Fruit fly (Drosophila melanogaster) whole organism, pupa: ENCODE measurements around the gene gro.

Experiments
- CG10348 ChIP-seq: fragments of 200-800 bp; sonication (Bioruptor generic); IDR thresholded peaks from 2 replicates; pipeline ENCODE4 v1.3.6; 2022; ENCODE audit warnings: missing biosample characterization, missing genetic modification characterization
- CG12605 ChIP-seq: fragments of 200-800 bp; sonication (Bioruptor generic); IDR thresholded peaks from 2 replicates; pipeline ENCODE4 v1.3.6; 2022; ENCODE audit warnings: missing biosample characterization, missing genetic modification characterization
- CG13204 ChIP-seq: fragments of 200-800 bp; sonication (Bioruptor generic); optimal IDR thresholded peaks from 2 replicates; lab custom pipeline; 2018; ENCODE audit warnings: missing biosample characterization, mild to moderate bottlenecking, missing genetic modification characterization, moderate library complexity
- CG14655 ChIP-seq: fragments of 200-800 bp; sonication (Bioruptor generic); optimal IDR thresholded peaks from 3 replicates; lab custom pipeline; 2017; ENCODE audit warnings: mild to moderate bottlenecking, missing biosample characterization, missing genetic modification reagents, missing genetic modification characterization
- CG15710 ChIP-seq: fragments of 200-800 bp; sonication (Bioruptor generic); optimal IDR thresholded peaks from 2 replicates; lab custom pipeline; 2018; ENCODE audit warnings: missing biosample characterization, mild to moderate bottlenecking, missing genetic modification characterization, moderate library complexity
- CG17806 ChIP-seq: fragments of 200-800 bp; sonication (Bioruptor generic); optimal IDR thresholded peaks from 2 replicates; lab custom pipeline; 2018; ENCODE audit warnings: missing biosample characterization, mild to moderate bottlenecking, missing genetic modification characterization, moderate library complexity
- CG32121 ChIP-seq: fragments of 200-800 bp; sonication (Bioruptor generic); IDR thresholded peaks from 2 replicates; pipeline ENCODE4 v1.3.6; 2022; ENCODE audit warnings: missing biosample characterization, missing genetic modification characterization
- CG34367 ChIP-seq: fragments of 200-800 bp; sonication (Bioruptor generic); optimal IDR thresholded peaks from 2 replicates; lab custom pipeline; 2018; ENCODE audit warnings: missing biosample characterization, mild to moderate bottlenecking, missing genetic modification characterization
- CG4496 ChIP-seq: fragments of 200-800 bp; sonication (Bioruptor generic); IDR thresholded peaks from 3 replicates; pipeline ENCODE4 v1.3.6; 2022; ENCODE audit warnings: missing biosample characterization, missing genetic modification characterization
- CG8159 ChIP-seq: fragments of 200-800 bp; sonication (Bioruptor generic); optimal IDR thresholded peaks from 3 replicates; lab custom pipeline; 2018; ENCODE audit warnings: missing biosample characterization, mild to moderate bottlenecking, missing genetic modification characterization, moderate library complexity
- CG8301 ChIP-seq: fragments of 200-800 bp; sonication (Bioruptor generic); optimal IDR thresholded peaks from 2 replicates; lab custom pipeline; 2018; ENCODE audit warnings: missing biosample characterization, mild to moderate bottlenecking, missing genetic modification characterization
- CG9948 ChIP-seq: fragments of 200-800 bp; sonication (Bioruptor generic); optimal IDR thresholded peaks from 2 replicates; lab custom pipeline; 2018; ENCODE audit warnings: missing biosample characterization, mild to moderate bottlenecking, missing genetic modification characterization, moderate library complexity
- D1 ChIP-seq: fragments of 200-800 bp; sonication (Bioruptor generic); optimal IDR thresholded peaks from 2 replicates; lab custom pipeline; 2018; ENCODE audit warnings: missing biosample characterization, mild to moderate bottlenecking, missing genetic modification characterization, moderate library complexity
- EcR ChIP-seq: fragments of 200-800 bp; sonication (Bioruptor generic); optimal IDR thresholded peaks from 3 replicates; lab custom pipeline; 2019; ENCODE audit warnings: missing biosample characterization, missing genetic modification characterization, mild to moderate bottlenecking, moderate library complexity, missing genetic modification reagents
- Ets98B ChIP-seq: fragments of 200-800 bp; sonication (Bioruptor generic); IDR thresholded peaks from 2 replicates; pipeline ENCODE4 v1.3.6; 2022; ENCODE audit warnings: missing biosample characterization, missing genetic modification characterization
- Pif1A ChIP-seq: fragments of 200-800 bp; sonication (Bioruptor generic); optimal IDR thresholded peaks from 3 replicates; lab custom pipeline; 2016; ENCODE audit warnings: missing biosample characterization, missing genetic modification characterization
- Pif1B ChIP-seq: fragments of 200-800 bp; sonication (Bioruptor generic); optimal IDR thresholded peaks from 3 replicates; lab custom pipeline; 2016; ENCODE audit warnings: missing biosample characterization, missing genetic modification characterization
- Snoo ChIP-seq: fragments of 200-800 bp; sonication (Bioruptor generic); optimal IDR thresholded peaks from 3 replicates; lab custom pipeline; 2017; ENCODE audit warnings: missing biosample characterization, mild to moderate bottlenecking, missing genetic modification characterization, inconsistent platforms
- fd96Ca ChIP-seq: fragments of 200-800 bp; sonication (Bioruptor generic); IDR thresholded peaks from 3 replicates; pipeline ENCODE4 v1.3.6; 2022; ENCODE audit warnings: missing biosample characterization, missing genetic modification characterization
- gl ChIP-seq: fragments of 200-800 bp; sonication (Bioruptor generic); optimal IDR thresholded peaks from 2 replicates; lab custom pipeline; 2018; ENCODE audit warnings: missing biosample characterization, mild to moderate bottlenecking, missing genetic modification characterization
- rn ChIP-seq: fragments of 200-800 bp; sonication (Bioruptor generic); IDR thresholded peaks from 2 replicates; pipeline ENCODE4 v1.3.6; 2022; ENCODE audit warnings: missing biosample characterization, missing genetic modification characterization

Gene gro

DNA sequence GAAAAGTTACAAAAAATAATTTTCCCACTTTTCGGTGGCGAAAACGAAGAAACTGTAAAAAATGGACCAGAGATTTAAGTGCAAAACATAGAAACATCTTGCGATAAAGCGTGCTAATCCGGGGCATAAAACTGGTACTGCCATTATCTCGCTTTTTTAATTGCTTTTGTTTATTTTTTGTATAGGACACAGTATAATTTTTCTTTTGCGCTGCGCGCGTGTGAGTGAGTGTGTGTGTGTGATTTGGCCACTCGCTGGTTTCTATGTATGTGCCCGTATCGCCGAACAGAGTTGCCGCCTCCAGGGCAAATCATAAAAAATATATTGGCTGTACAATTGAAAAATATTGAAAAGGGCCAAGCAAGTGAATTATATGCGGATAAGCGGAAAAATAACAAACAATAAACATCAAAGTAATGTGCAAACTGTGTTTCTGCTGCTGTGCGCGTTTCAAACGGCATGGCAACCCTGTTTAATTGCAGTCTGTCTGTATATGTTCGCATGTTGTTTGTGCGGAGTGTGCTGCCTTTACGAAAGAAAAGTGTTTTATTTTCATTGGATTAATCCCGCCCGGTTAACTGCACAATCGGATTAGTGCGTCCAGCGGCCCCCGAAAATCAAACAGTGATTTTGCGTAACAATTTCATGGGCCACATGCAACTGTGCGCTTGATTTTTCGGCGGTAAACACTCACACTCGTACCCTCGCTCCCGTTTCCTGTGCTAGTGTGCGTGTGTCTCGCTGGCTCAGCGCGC lies 772 bp downstream of the gro start:
- TF ChIP-seq CG32121 (GFP tag; lab: Robert Waterston, UW): peak; percentile 98
- peak; percentile 59 for TF ChIP-seq D1 (tag; lab: Kevin White, UChicago)
- peak; percentile 99 for TF ChIP-seq fd96Ca (GFP tag; lab: Robert Waterston, UW)
- peak; percentile 97 for TF ChIP-seq rn (GFP tag; lab: Robert Waterston, UW)
- peak; percentile 93 for TF ChIP-seq CG34367 (tag; lab: Kevin White, UChicago)
- peak; percentile 91 for TF ChIP-seq CG10348 (GFP tag; lab: Robert Waterston, UW)
- peak; percentile 93 for TF ChIP-seq CG8159 (tag; lab: Kevin White, UChicago)
- TF ChIP-seq CG8301 (tag; lab: Kevin White, UChicago): peak; percentile 96
- TF ChIP-seq Pif1B: peak; percentile 94
- TF ChIP-seq EcR: peak; percentile 17
- peak; percentile 95 for TF ChIP-seq CG17806 (tag; lab: Kevin White, UChicago)
- TF ChIP-seq CG12605 (GFP tag; lab: Robert Waterston, UW): peak; percentile 96
- TF ChIP-seq CG4496 (GFP tag; lab: Robert Waterston, UW): peak; percentile 99
- peak; percentile 95 for TF ChIP-seq CG9948 (tag; lab: Kevin White, UChicago)
- peak; percentile 95 for TF ChIP-seq Snoo
- TF ChIP-seq Pif1A: peak; percentile 98
- peak; percentile 97 for TF ChIP-seq CG14655
- peak; percentile 94 for TF ChIP-seq CG15710
- peak; percentile 84 for TF ChIP-seq gl (tag; lab: Kevin White, UChicago)
- TF ChIP-seq Ets98B (GFP tag; lab: Robert Waterston, UW): peak; percentile 99
- peak; percentile 77 for TF ChIP-seq CG13204

DNA sequence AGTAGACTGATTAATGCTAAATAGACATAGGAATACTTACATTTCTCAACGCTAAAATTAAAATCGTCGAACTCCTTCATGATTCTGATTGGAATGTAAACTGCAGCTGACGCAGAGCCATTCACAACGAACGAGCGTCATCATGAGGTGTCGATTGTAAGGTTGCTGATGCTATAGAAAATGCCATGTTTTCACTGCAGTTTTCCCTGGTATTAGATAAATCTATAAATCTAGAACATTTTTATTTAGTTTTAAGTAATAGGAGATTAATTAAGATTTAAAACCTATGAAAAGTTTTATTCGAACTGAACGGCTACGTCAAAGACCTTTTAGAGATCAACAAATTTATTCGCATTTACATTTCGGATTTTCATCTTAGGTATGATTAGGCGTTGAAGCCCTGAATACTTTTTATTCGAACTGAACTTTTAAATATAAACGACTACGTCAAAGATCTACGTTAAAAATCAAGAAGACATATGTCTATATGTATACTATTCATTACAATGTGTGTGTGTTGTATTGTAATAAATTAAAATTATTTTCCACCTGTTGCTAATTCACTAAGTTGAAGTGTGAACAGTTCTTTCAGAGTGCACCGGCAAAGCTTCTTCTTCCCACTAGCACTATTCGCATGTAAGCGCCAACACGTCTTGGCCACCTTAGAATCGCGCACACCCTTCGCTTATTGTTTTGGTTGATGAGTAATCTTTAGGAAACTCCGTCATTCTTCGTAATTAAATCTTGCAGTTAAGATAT lies 10.8 kb downstream of the gro start, which contains the start of the genes Exo84 and Vps2:
Exo84 (minus strand) TSS at position 108 of the 759 bp plus-strand sequence.
Vps2 (plus strand) TSS at position 672 of the 759 bp plus-strand sequence.
- peak; percentile 7 for TF ChIP-seq Snoo
- TF ChIP-seq fd96Ca (GFP tag; lab: Robert Waterston, UW): no peak
- no peak for TF ChIP-seq CG4496 (GFP tag; lab: Robert Waterston, UW)
- peak; percentile 24 for TF ChIP-seq CG17806 (tag; lab: Kevin White, UChicago)
- TF ChIP-seq CG10348 (GFP tag; lab: Robert Waterston, UW): 0 out of 2 replicates have a peak, but pooled peaks have one; percentile 27
- peak; percentile 53 for TF ChIP-seq CG15710
- TF ChIP-seq D1 (tag; lab: Kevin White, UChicago): no peak
- peak; percentile 26 for TF ChIP-seq CG34367 (tag; lab: Kevin White, UChicago)
- no peak for TF ChIP-seq CG32121 (GFP tag; lab: Robert Waterston, UW)
- peak; percentile 47 for TF ChIP-seq CG9948 (tag; lab: Kevin White, UChicago)
- no peak for TF ChIP-seq CG8159 (tag; lab: Kevin White, UChicago)

DNA sequence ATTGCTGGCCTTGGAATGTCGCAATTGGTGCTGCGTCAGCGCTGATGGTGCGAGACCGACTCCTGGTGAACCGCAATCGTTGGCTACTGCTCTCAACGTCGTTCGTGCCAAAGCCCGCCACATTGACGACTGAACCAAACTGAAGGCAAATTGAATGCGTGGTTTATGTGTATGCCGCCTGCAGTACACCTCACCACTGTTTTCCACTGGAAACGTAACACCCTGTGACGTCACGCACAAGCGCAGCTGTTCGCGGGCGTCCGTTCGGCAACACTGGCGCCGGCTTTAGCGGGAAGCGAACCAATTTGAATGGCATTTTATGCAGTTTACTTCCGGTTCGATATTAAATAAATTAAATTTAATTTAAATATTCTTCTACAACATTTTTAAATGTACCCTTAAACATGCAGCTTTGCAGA lies 13.7 kb downstream of the gro start, which contains the start of gene Cmpk:
Cmpk (minus strand) TSS at position 225 of the 419 bp plus-strand sequence.
- TF ChIP-seq CG12605 (GFP tag; lab: Robert Waterston, UW) (peak; percentile 53; the same call in 1 of the 2 replicates), CG8159 (tag; lab: Kevin White, UChicago) (peak; percentile 47), CG17806 (tag; lab: Kevin White, UChicago) (no peak), CG34367 (tag; lab: Kevin White, UChicago) (peak; percentile 14), Pif1A (no peak), fd96Ca (GFP tag; lab: Robert Waterston, UW) (no peak; the same call in 2 of the 3 replicates), Pif1B (no peak), CG10348 (GFP tag; lab: Robert Waterston, UW) (no peak), Snoo (peak; percentile 83), CG4496 (GFP tag; lab: Robert Waterston, UW) (peak; percentile 59; the same call in 1 of the 3 replicates), CG14655 (no peak), Ets98B (GFP tag; lab: Robert Waterston, UW) (peak; percentile 70), CG9948 (tag; lab: Kevin White, UChicago) (peak; percentile 1), CG15710 (peak; percentile 33), CG32121 (GFP tag; lab: Robert Waterston, UW) (peak; percentile 64), CG8301 (tag; lab: Kevin White, UChicago) (no peak), CG13204 (no peak), rn (GFP tag; lab: Robert Waterston, UW) (no peak), D1 (tag; lab: Kevin White, UChicago) (no peak), gl (tag; lab: Kevin White, UChicago) (peak; percentile 47), EcR (peak; percentile 66)

DNA sequence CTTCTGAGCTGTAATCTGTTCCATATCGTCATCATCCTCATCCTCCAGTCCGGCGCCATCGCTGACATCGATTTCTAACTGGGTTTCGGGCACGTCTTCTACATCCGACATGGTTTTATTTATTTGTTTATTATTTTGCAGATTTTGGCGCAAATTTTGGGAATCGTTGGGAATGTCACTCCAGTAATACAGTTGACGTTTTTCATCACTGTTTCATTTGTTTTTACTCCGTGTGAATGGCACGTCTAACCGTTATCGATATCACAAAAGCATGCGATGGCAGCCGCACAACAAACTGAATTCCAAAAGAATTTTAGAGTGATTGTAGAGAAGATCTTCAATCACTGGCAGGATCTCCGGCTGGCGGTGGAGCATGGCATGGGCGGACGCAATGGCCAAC lies 14.8 kb downstream of the gro start, which contains the start of the genes Sld5 and CG14543:
Sld5 (minus strand) TSS at position 167 of the 400 bp plus-strand sequence.
CG14543 (plus strand) TSS at position 250 of the 400 bp plus-strand sequence.
- TF ChIP-seq CG15710 (no peak), Pif1B (no peak), CG17806 (tag; lab: Kevin White, UChicago) (no peak), CG8301 (tag; lab: Kevin White, UChicago) (no peak), CG14655 (no peak), rn (GFP tag; lab: Robert Waterston, UW) (no peak), CG13204 (no peak), CG34367 (tag; lab: Kevin White, UChicago) (no peak), CG32121 (GFP tag; lab: Robert Waterston, UW) (no peak)

DNA sequence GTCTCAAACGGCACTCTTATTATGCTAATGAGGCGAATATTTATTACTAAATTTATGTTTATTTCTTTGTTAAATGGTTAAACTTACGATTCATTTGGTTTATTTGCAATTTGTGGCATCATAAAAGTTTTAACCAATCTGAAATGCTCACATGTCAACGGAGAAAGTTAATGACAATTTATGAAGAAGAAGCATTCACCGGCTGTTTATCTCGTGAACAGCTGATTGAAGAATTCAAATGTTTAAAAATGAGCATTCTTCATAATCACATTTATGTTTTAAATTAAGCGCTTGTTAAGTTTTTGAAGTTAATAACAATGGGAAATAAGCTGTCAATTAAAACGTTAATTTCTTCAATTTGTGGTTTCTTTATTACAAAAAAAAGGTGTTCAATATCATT lies 16.5 kb downstream of the gro start, which contains the start of the genes PIG-P and Tcs6:
PIG-P (minus strand) TSS at position 158 of the 400 bp plus-strand sequence.
Tcs6 (minus strand) TSS at position 158 of the 400 bp plus-strand sequence.
- TF ChIP-seq CG32121 (GFP tag; lab: Robert Waterston, UW): no peak
- TF ChIP-seq CG9948 (tag; lab: Kevin White, UChicago): no peak
- no peak for TF ChIP-seq CG12605 (GFP tag; lab: Robert Waterston, UW)
- no peak for TF ChIP-seq CG14655
- no peak for TF ChIP-seq gl (tag; lab: Kevin White, UChicago)
